Fruit fly (Drosophila melanogaster): ENCODE data around the gene fzy.

fzy gene

dm6 chr2L:16286360-16287005 is 24.3 kb upstream of the fzy start (continued):
- TF ChIP-seq lz (GFP tag; optimal IDR thresholded peaks at IDR 0.05) (peak; percentile 69), Ets96B (tag; optimal IDR thresholded peaks at IDR 0.05) (peak; percentile 75), achi (GFP tag; optimal IDR thresholded peaks at IDR 0.05) (peak; percentile 84), Gug (GFP tag; IDR thresholded peaks at IDR 0.05) (no peak), Lpt (GFP tag; optimal IDR thresholded peaks at IDR 0.05) (peak; percentile 53), acj6 (GFP tag; optimal IDR thresholded peaks at IDR 0.05) (peak; percentile 72), fd59A (GFP tag; optimal IDR thresholded peaks at IDR 0.05) (peak; percentile 40), dsx (GFP tag; optimal IDR thresholded peaks at IDR 0.05; ENCODE audit: poor library complexity, severe bottlenecking) (peak; percentile 71), fd85E (GFP tag; optimal IDR thresholded peaks at IDR 0.05) (no peak), fkh (GFP tag; optimal IDR thresholded peaks at IDR 0.05) (peak; percentile 57), CG11762 (GFP tag; optimal IDR thresholded peaks at IDR 0.05; ENCODE audit: insufficient read depth) (peak; percentile 67), Blimp-1 (GFP tag; optimal IDR thresholded peaks at IDR 0.05) (no peak), cyc (GFP tag; optimal IDR thresholded peaks at IDR 0.05) (peak; percentile 45), net (GFP tag; optimal IDR thresholded peaks at IDR 0.05) (peak; percentile 80), Hr39 (GFP tag; optimal IDR thresholded peaks at IDR 0.05) (peak; percentile 68), Eip93F (GFP tag; optimal IDR thresholded peaks at IDR 0.05) (no peak), Hr4 (GFP tag; optimal IDR thresholded peaks at IDR 0.05) (peak; percentile 84), Ets21C (GFP tag; optimal IDR thresholded peaks at IDR 0.05) (peak; percentile 46), CG10631 (GFP tag; optimal IDR thresholded peaks at IDR 0.05) (peak; percentile 81), CG11902 (GFP tag; optimal IDR thresholded peaks at IDR 0.05) (peak; percentile 27), CG9139 (GFP tag; optimal IDR thresholded peaks at IDR 0.05) (peak; percentile 63), pdm3 (GFP tag; optimal IDR thresholded peaks at IDR 0.05) (peak; percentile 79), salr (GFP tag; optimal IDR thresholded peaks at IDR 0.05) (peak; percentile 46 to 79), Sox15 (GFP tag; optimal IDR thresholded peaks at IDR 0.05) (peak; percentile 13)

dm6 chr2L:16287006-16287601 is 23.7 kb upstream of the fzy start:
- TF ChIP-seq CG6792 (GFP tag; optimal IDR thresholded peaks at IDR 0.05), result no peak
- TF ChIP-seq lz (GFP tag; optimal IDR thresholded peaks at IDR 0.05), result no peak
- peak; percentile 14 for TF ChIP-seq fkh (GFP tag; optimal IDR thresholded peaks at IDR 0.05)
- no peak for TF ChIP-seq CG1621 (tag; optimal IDR thresholded peaks at IDR 0.05)
- TF ChIP-seq CG6163 (GFP tag; IDR thresholded peaks at IDR 0.05), result no peak
- no peak for TF ChIP-seq spab (GFP tag; optimal IDR thresholded peaks at IDR 0.05)
- TF ChIP-seq CG6276 (GFP tag; optimal IDR thresholded peaks at IDR 0.05), result peak; percentile 24
- no peak for TF ChIP-seq fd59A (GFP tag; optimal IDR thresholded peaks at IDR 0.05)
- TF ChIP-seq svp (GFP tag), result no peak
- TF ChIP-seq Eip78C (GFP tag), result no peak
- no peak for TF ChIP-seq Ets96B (tag; optimal IDR thresholded peaks at IDR 0.05)
- no peak for TF ChIP-seq Ets21C (GFP tag; optimal IDR thresholded peaks at IDR 0.05)
- no peak for TF ChIP-seq CG31627 (GFP tag; optimal IDR thresholded peaks at IDR 0.05)
- TF ChIP-seq OdsH (GFP tag; optimal IDR thresholded peaks at IDR 0.05), result no peak

- TF ChIP-seq dsx (GFP tag; optimal IDR thresholded peaks at IDR 0.05; ENCODE audit: poor library complexity, severe bottlenecking) (peak; percentile 69), Blimp-1 (GFP tag; optimal IDR thresholded peaks at IDR 0.05) (no peak), CG6792 (GFP tag; optimal IDR thresholded peaks at IDR 0.05) (peak; percentile 41), CG6854 (GFP tag; optimal IDR thresholded peaks at IDR 0.05) (peak; percentile 28), CG4318 (GFP tag; optimal IDR thresholded peaks at IDR 0.05) (no peak), CG11902 (GFP tag; optimal IDR thresholded peaks at IDR 0.05) (peak; percentile 59), cyc (GFP tag; optimal IDR thresholded peaks at IDR 0.05) (peak; percentile 81), pdm3 (GFP tag; optimal IDR thresholded peaks at IDR 0.05) (peak; percentile 77), CG7368 (GFP tag; optimal IDR thresholded peaks at IDR 0.05) (peak; percentile 53), fd59A (GFP tag; optimal IDR thresholded peaks at IDR 0.05) (no peak), CG10669 (GFP tag; optimal IDR thresholded peaks at IDR 0.05) (peak; percentile 15), CG16779 (tag; optimal IDR thresholded peaks at IDR 0.05) (peak; percentile 14), CG8119 (GFP tag; IDR thresholded peaks at IDR 0.05) (no peak), CG6808 (GFP tag; optimal IDR thresholded peaks at IDR 0.05) (peak; percentile 17), ss (GFP tag; optimal IDR thresholded peaks at IDR 0.05) (peak; percentile 37 to 57), Hr39 (GFP tag; optimal IDR thresholded peaks at IDR 0.05) (peak; percentile 81), Sox14 (GFP tag; optimal IDR thresholded peaks at IDR 0.05) (peak; percentile 62), Sox15 (GFP tag; optimal IDR thresholded peaks at IDR 0.05) (peak; percentile 25), Eip93F (GFP tag; optimal IDR thresholded peaks at IDR 0.05) (peak; percentile 57), lz (GFP tag; optimal IDR thresholded peaks at IDR 0.05) (peak; percentile 79), Eip75B (GFP tag; optimal IDR thresholded peaks at IDR 0.05) (peak; percentile 60)
Measured at dm6 chr2L:16287602-16288392, 23.0 kb upstream of the fzy start, which contains the start of the genes crp and pkaap. Gene crp (minus strand): TSS chr2L:16287730. Gene pkaap (plus strand): TSS chr2L:16288290.

Data from whole organism, prepupa.